Worm (Caenorhabditis elegans): ENCODE data around the gene sre-40.

sre-40 gene

DNA sequence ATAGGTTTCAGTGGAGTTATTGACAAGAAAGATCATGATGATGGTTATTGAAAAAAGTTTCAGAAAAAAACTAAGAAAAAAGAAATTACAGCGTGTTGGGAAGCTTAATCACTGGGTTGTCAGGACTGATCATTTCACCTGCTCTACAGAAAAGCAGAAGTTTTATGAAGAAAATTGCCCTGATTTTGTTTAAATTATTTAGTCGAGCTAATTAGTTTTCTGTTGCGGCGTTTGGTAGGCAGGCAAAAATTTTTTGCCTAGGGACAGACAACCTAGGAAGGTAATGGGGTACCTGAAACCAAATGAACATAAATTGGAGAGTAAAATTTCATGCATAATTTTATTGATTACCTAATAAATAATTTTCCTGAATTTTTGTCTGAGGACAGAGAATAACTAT lies at the start of gene sre-40:
Gene sre-40, minus strand, starts transcription at position 101 of the 400 bp plus-strand sequence.
- TF ChIP-seq mdl-1 (tag; optimal IDR thresholded peaks at IDR 0.05): no peak

DNA sequence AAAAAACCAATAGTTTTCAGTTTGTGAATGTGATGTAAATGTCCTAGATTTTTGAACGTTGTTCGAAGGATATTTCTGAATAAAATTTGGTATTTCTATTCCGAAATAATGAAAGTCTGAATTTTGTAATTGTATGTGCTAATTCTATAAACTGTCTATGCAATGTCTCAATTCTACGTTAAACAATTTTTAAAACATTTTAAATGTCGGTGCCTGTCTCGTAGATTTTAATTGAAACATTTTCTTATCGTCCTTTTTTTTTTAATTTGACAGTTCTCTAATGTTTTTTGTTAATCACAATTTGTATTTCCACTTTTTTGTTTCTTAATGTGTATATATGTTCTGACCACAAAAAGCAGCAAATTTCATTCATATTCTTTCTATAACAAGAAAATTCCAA lies 46.1 kb upstream of the sre-40 start, which contains the start of gene F41C3.7:
Gene F41C3.7, plus strand, starts transcription at position 301 of the 400 bp plus-strand sequence.
- TF ChIP-seq lsy-2 (tag; optimal IDR thresholded peaks at IDR 0.05) (no peak), nhr-6 (tag; optimal IDR thresholded peaks at IDR 0.05) (no peak), dmd-4 (tag; optimal IDR thresholded peaks at IDR 0.05) (no peak), nhr-12 (tag; optimal IDR thresholded peaks at IDR 0.05) (no peak), unc-39 (tag; optimal IDR thresholded peaks at IDR 0.05) (no peak), gmeb-1 (tag; optimal IDR thresholded peaks at IDR 0.05) (no peak), mab-5 (tag; optimal IDR thresholded peaks at IDR 0.05) (no peak), nhr-25 (tag; optimal IDR thresholded peaks at IDR 0.05) (no peak), sem-4 (tag; optimal IDR thresholded peaks at IDR 0.05) (no peak)

ce11 chrII:4728687-4729086 lies 45.1 kb upstream of the sre-40 start:
- TF ChIP-seq unc-39 (tag; optimal IDR thresholded peaks at IDR 0.05) (no peak), ztf-1 (GFP tag; conservative IDR thresholded peaks at IDR 0.05) (no peak), ceh-16 (tag; optimal IDR thresholded peaks at IDR 0.05) (no peak), lsy-2 (tag; optimal IDR thresholded peaks at IDR 0.05) (peak in 1 of 2 experiments; percentile 61), C34F6.9 (tag; optimal IDR thresholded peaks at IDR 0.05) (peak; percentile 46), crh-2 (tag; optimal IDR thresholded peaks at IDR 0.05) (peak; percentile 76), sma-9 (GFP tag; optimal IDR thresholded peaks at IDR 0.05) (peak; percentile 65), sma-9 (tag; optimal IDR thresholded peaks at IDR 0.05) (no peak), fos-1 (tag; optimal IDR thresholded peaks at IDR 0.05) (peak; percentile 95), F13H6.1 (tag; optimal IDR thresholded peaks at IDR 0.05) (peak; percentile 65), elt-1 (tag; optimal IDR thresholded peaks at IDR 0.05) (no peak), sma-3 (GFP tag; optimal IDR thresholded peaks at IDR 0.05) (peak; percentile 3), nhr-129 (tag; optimal IDR thresholded peaks at IDR 0.05) (peak; percentile 72)

DNA sequence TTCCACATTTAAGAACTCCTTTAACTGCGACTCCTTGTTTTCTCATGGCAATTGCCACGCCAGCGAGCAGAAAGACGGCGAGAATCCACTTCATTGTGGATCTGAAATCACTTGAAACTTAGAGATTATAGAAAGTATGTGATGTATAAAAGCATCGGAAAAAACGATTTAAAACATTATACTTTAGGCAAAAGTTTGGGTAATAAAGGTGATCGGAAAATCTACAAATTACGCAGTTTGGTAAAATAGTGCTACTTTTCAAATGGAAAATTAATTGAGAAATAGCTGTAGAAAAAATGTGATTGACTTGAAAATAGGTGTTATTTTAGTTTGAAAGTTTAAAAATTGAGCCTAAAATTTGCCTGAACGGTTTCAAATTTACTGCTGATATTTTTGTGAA lies 44.2 kb upstream of the sre-40 start, which contains the start of gene ttr-41:
Gene ttr-41, minus strand, starts transcription at position 101 of the 400 bp plus-strand sequence.
- TF ChIP-seq ZK546.5 (tag; optimal IDR thresholded peaks at IDR 0.05) (no peak), ztf-11 (tag; optimal IDR thresholded peaks at IDR 0.05) (no peak), nhr-11 (tag; optimal IDR thresholded peaks at IDR 0.05) (no peak)

ce11 chrII:4726750-4727384 lies 43.3 kb upstream of the sre-40 start:
- TF ChIP-seq blmp-1 (tag; optimal IDR thresholded peaks at IDR 0.05; ENCODE audit: insufficient read depth) (no peak), zag-1 (tag; optimal IDR thresholded peaks at IDR 0.05) (no peak), mab-5 (tag; optimal IDR thresholded peaks at IDR 0.05) (no peak), ztf-1 (GFP tag; conservative IDR thresholded peaks at IDR 0.05) (no peak), nhr-10 (tag; optimal IDR thresholded peaks at IDR 0.05) (no peak), ceh-16 (tag; optimal IDR thresholded peaks at IDR 0.05) (no peak), gmeb-1 (tag; optimal IDR thresholded peaks at IDR 0.05) (no peak), C34F6.9 (tag; optimal IDR thresholded peaks at IDR 0.05) (no peak), unc-55 (GFP tag; optimal IDR thresholded peaks at IDR 0.05) (no peak), nhr-129 (tag; optimal IDR thresholded peaks at IDR 0.05) (no peak), peb-1 (tag; optimal IDR thresholded peaks at IDR 0.05) (no peak), nhr-11 (tag; optimal IDR thresholded peaks at IDR 0.05) (no peak), lin-11 (tag; optimal IDR thresholded peaks at IDR 0.05) (no peak), mbf-1 (tag; optimal IDR thresholded peaks at IDR 0.05) (no peak), nhr-23 (tag; optimal IDR thresholded peaks at IDR 0.05) (no peak), fos-1 (tag; optimal IDR thresholded peaks at IDR 0.05) (no peak), dmd-4 (tag; optimal IDR thresholded peaks at IDR 0.05) (no peak), nhr-25 (tag; optimal IDR thresholded peaks at IDR 0.05) (no peak), R02D3.7 (tag; optimal IDR thresholded peaks at IDR 0.05) (no peak)

DNA sequence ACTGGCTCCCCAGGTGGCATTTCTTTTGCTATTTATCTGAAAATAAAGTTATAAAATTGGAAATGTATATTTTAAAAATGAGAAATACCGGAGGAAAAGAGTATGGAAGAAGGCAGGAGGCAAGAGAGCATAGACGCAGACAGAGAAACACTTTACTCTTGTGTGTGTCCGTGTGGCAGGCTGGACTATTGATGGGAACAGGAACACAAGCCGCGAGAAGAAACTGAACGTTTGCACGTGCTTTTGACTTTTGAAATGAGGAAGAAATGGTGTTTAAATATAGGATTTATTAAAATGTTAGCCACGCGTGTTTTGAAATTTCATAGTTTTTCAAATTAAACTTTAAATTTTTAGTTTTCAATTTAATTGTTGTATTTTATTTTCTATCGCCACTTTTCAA lies 42.5 kb upstream of the sre-40 start, which contains the start of gene F10G7.10:
Gene F10G7.10, minus strand, starts transcription at position 145 of the 400 bp plus-strand sequence.
- no peak for TF ChIP-seq nhr-129 (tag; optimal IDR thresholded peaks at IDR 0.05)
- no peak for TF ChIP-seq ztf-4 (tag; optimal IDR thresholded peaks at IDR 0.05)
- TF ChIP-seq mbf-1 (tag; optimal IDR thresholded peaks at IDR 0.05): no peak
- peak in 1 of 2 experiments; percentile 35 for TF ChIP-seq lsy-2 (tag; optimal IDR thresholded peaks at IDR 0.05)
- no peak for TF ChIP-seq unc-39 (tag; optimal IDR thresholded peaks at IDR 0.05)
- no peak for TF ChIP-seq nhr-21 (tag; optimal IDR thresholded peaks at IDR 0.05)
- TF ChIP-seq ZK546.5 (tag; optimal IDR thresholded peaks at IDR 0.05): no peak
- no peak for TF ChIP-seq nhr-237 (tag; optimal IDR thresholded peaks at IDR 0.05)
- no peak for TF ChIP-seq C34F6.9 (tag; optimal IDR thresholded peaks at IDR 0.05)
- TF ChIP-seq unc-62 (GFP tag; optimal IDR thresholded peaks at IDR 0.05): no peak
- TF ChIP-seq sma-9 (GFP tag; optimal IDR thresholded peaks at IDR 0.05): no peak
- no peak for TF ChIP-seq sma-9 (tag; optimal IDR thresholded peaks at IDR 0.05)
- TF ChIP-seq unc-55 (GFP tag; optimal IDR thresholded peaks at IDR 0.05): peak; percentile 24
- no peak for TF ChIP-seq ceh-16 (tag; optimal IDR thresholded peaks at IDR 0.05)
- TF ChIP-seq nhr-12 (tag; optimal IDR thresholded peaks at IDR 0.05): no peak
- no peak for TF ChIP-seq elt-1 (tag; optimal IDR thresholded peaks at IDR 0.05)
